Worm (Caenorhabditis elegans): ENCODE results near the gene K10B2.4.

- no peak for TF ChIP-seq nhr-76 (tag; optimal IDR thresholded peaks at IDR 0.05)
- TF ChIP-seq ama-1 (optimal IDR thresholded peaks at IDR 0.05) = no peak
- no peak for TF ChIP-seq skn-1 (tag; optimal IDR thresholded peaks at IDR 0.05)
- TF ChIP-seq ztf-11 (tag; optimal IDR thresholded peaks at IDR 0.05) = no peak
- TF ChIP-seq efl-1 (optimal IDR thresholded peaks at IDR 0.05) = no peak
- peak in 1 of 2 experiments; percentile 88 for TF ChIP-seq efl-1 (GFP tag; optimal IDR thresholded peaks at IDR 0.05 in 1 of 2)
- no peak for TF ChIP-seq lin-14 (GFP tag; optimal IDR thresholded peaks at IDR 0.05)
- TF ChIP-seq rnt-1 (tag; optimal IDR thresholded peaks at IDR 0.05) = no peak
- no peak for TF ChIP-seq lir-3 (tag; optimal IDR thresholded peaks at IDR 0.05; ENCODE audit: poor library complexity)
- TF ChIP-seq snpc-4 (tag; optimal IDR thresholded peaks at IDR 0.05) = no peak
- TF ChIP-seq mep-1 (tag; optimal IDR thresholded peaks at IDR 0.05) = no peak
- TF ChIP-seq lin-13 (GFP tag; optimal IDR thresholded peaks at IDR 0.05) = no peak
- no peak for TF ChIP-seq pqm-1 (tag; optimal IDR thresholded peaks at IDR 0.05)
- no peak for TF ChIP-seq nhr-28 (tag; optimal IDR thresholded peaks at IDR 0.05)
These were observed 13.9 kb upstream of the K10B2.4 start for ce11 chrII:6374646-6375045.
